Fruit fly (Drosophila melanogaster) whole organism, prepupa: Measurements from ENCODE around the gene CG31099.

Experiments
- Blimp-1 ChIP-seq: fragments of 200-800 bp; sonication (Bioruptor generic); optimal IDR thresholded peaks from 3 replicates; lab custom pipeline; 2017; ENCODE audit warnings: missing biosample characterization, missing genetic modification characterization, mild to moderate bottlenecking, moderate library complexity, missing genetic modification reagents
- CG11902 ChIP-seq: fragments of 200-800 bp; sonication (Bioruptor generic); optimal IDR thresholded peaks from 3 replicates; lab custom pipeline; 2016; ENCODE audit warnings: missing biosample characterization, missing genetic modification characterization
- CG1621 ChIP-seq: fragments of 200-800 bp; sonication (Bioruptor generic); optimal IDR thresholded peaks from 3 replicates; lab custom pipeline; 2018; ENCODE audit warnings: missing biosample characterization, mild to moderate bottlenecking, missing genetic modification characterization
- CG3032 ChIP-seq: fragments of 200-800 bp; optimal IDR thresholded peaks from 2 replicates; lab custom pipeline; 2019; ENCODE audit warnings: missing biosample characterization, mild to moderate bottlenecking, missing genetic modification characterization, moderate library complexity
- CG6276 ChIP-seq: fragments of 200-800 bp; sonication (Bioruptor generic); optimal IDR thresholded peaks from 2 replicates; lab custom pipeline; 2017; ENCODE audit warnings: missing biosample characterization, mild to moderate bottlenecking, missing genetic modification characterization
- CG6854 ChIP-seq: fragments of 200-800 bp; sonication (Bioruptor generic); optimal IDR thresholded peaks from 2 replicates; lab custom pipeline; 2017; ENCODE audit warnings: missing biosample characterization, mild to moderate bottlenecking, missing genetic modification characterization
- Sox14 ChIP-seq: fragments of 200-800 bp; sonication (Bioruptor generic); optimal IDR thresholded peaks from 3 replicates; lab custom pipeline; 2016; ENCODE audit warnings: missing biosample characterization, missing genetic modification characterization
- achi ChIP-seq: fragments of 200-800 bp; sonication (Bioruptor generic); optimal IDR thresholded peaks from 3 replicates; lab custom pipeline; 2016; ENCODE audit warnings: missing biosample characterization, missing genetic modification characterization
- dsx ChIP-seq: fragments of 200-800 bp; optimal IDR thresholded peaks from 3 replicates; lab custom pipeline; 2019; ENCODE audit warnings: missing biosample characterization, mild to moderate bottlenecking, missing genetic modification characterization, moderate library complexity; ENCODE audit not compliant: poor library complexity, severe bottlenecking
- eg ChIP-seq: fragments of 200-800 bp; sonication (Bioruptor generic); IDR thresholded peaks from 3 replicates; pipeline ENCODE4 v1.3.6; 2022; ENCODE audit warnings: missing biosample characterization, missing genetic modification characterization
- pdm3 ChIP-seq: fragments of 200-800 bp; sonication (Bioruptor generic); optimal IDR thresholded peaks from 3 replicates; lab custom pipeline; 2016; ENCODE audit warnings: missing biosample characterization, missing genetic modification characterization
- svp ChIP-seq: fragments of 200-800 bp; sonication (Bioruptor generic); peaks from one replicate; lab custom pipeline; 2016; ENCODE audit warnings: missing biosample characterization, missing genetic modification characterization
- topi ChIP-seq: fragments of 200-800 bp; sonication (Bioruptor generic); optimal IDR thresholded peaks from 3 replicates; lab custom pipeline; 2016; ENCODE audit warnings: missing biosample characterization, missing genetic modification characterization

DNA sequence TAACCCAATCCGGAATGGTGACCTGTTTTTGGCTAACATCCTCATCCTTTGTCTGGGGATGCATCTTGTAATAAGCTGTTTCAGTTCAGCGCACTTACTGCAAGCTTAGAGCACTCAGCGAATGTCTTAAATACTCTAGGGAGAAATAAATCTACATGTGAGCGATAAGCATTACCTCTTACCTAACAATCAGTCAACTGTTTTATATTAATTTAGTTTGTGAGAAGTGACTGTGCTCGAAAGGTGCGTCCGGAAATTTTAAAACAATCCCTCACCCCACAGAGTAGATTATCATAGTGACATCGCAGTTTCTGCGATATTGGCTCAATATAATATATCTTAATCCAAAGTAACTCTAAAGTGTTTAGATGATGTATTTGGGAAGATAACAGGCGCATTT lies 7.3 kb upstream of the CG31099 start, which contains the start of gene CG10553:
- no peak for TF ChIP-seq Blimp-1
- TF ChIP-seq eg (GFP tag; lab: Robert Waterston, UW) = no peak
- TF ChIP-seq pdm3 (GFP tag; lab: Kevin White, UChicago) = no peak
- TF ChIP-seq CG6276 = no peak
- no peak for TF ChIP-seq achi (GFP tag; lab: Kevin White, UChicago)
- TF ChIP-seq svp (GFP tag; lab: Kevin White, UChicago) = no peak
- TF ChIP-seq Sox14 (GFP tag; lab: Kevin White, UChicago) = no peak
- TF ChIP-seq CG3032 (tag; lab: Kevin White, UChicago) = no peak
- no peak for TF ChIP-seq topi
- no peak for TF ChIP-seq CG11902 (GFP tag; lab: Kevin White, UChicago)
- no peak for TF ChIP-seq CG6854 (GFP tag; lab: Kevin White, UChicago)
- no peak for TF ChIP-seq CG1621 (tag; lab: Kevin White, UChicago)
- TF ChIP-seq dsx (GFP tag; lab: Kevin White, UChicago) = no peak
